Fruit fly (Drosophila melanogaster) whole organism, prepupa: ENCODE data around the gene Oct-TyrR.

ENCODE experiments used
- Blimp-1 ChIP-seq: fragments of 200-800 bp; sonication (Bioruptor generic); optimal IDR thresholded peaks from 3 replicates; lab custom pipeline; 2017; ENCODE audit warnings: missing biosample characterization, missing genetic modification characterization, mild to moderate bottlenecking, moderate library complexity, missing genetic modification reagents
- CG10631 ChIP-seq: fragments of 200-800 bp; sonication (Bioruptor generic); optimal IDR thresholded peaks from 2 replicates; lab custom pipeline; 2016; ENCODE audit warnings: missing biosample characterization, missing genetic modification characterization
- CG11294 ChIP-seq: fragments of 200-800 bp; sonication (Bioruptor generic); IDR thresholded peaks from 2 replicates; pipeline ENCODE4 v1.3.6; 2022; ENCODE audit warnings: missing biosample characterization, missing genetic modification characterization
- CG11762 ChIP-seq: fragments of 200-800 bp; sonication (Bioruptor generic); optimal IDR thresholded peaks from 3 replicates; lab custom pipeline; 2016; ENCODE audit warnings: missing biosample characterization, missing genetic modification characterization; ENCODE audit not compliant: insufficient read depth
- CG11902 ChIP-seq: fragments of 200-800 bp; sonication (Bioruptor generic); optimal IDR thresholded peaks from 3 replicates; lab custom pipeline; 2016; ENCODE audit warnings: missing biosample characterization, missing genetic modification characterization
- CG15336 ChIP-seq: fragments of 200-800 bp; sonication (Bioruptor generic); IDR thresholded peaks from 2 replicates; pipeline ENCODE4 v1.3.6; 2022; ENCODE audit warnings: missing biosample characterization, missing genetic modification characterization
- CG1621 ChIP-seq: fragments of 200-800 bp; sonication (Bioruptor generic); optimal IDR thresholded peaks from 3 replicates; lab custom pipeline; 2018; ENCODE audit warnings: missing biosample characterization, mild to moderate bottlenecking, missing genetic modification characterization
- CG16779 ChIP-seq: fragments of 200-800 bp; sonication (Bioruptor generic); optimal IDR thresholded peaks from 3 replicates; lab custom pipeline; 2017; ENCODE audit warnings: missing biosample characterization, mild to moderate bottlenecking, missing genetic modification characterization
- CG3032 ChIP-seq: fragments of 200-800 bp; optimal IDR thresholded peaks from 2 replicates; lab custom pipeline; 2019; ENCODE audit warnings: missing biosample characterization, mild to moderate bottlenecking, missing genetic modification characterization, moderate library complexity
- CG31627 ChIP-seq: fragments of 200-800 bp; sonication (Bioruptor generic); optimal IDR thresholded peaks from 3 replicates; lab custom pipeline; 2016; ENCODE audit warnings: missing biosample characterization, missing genetic modification characterization
- CG32006 ChIP-seq: fragments of 200-800 bp; sonication (Bioruptor generic); optimal IDR thresholded peaks from 3 replicates; lab custom pipeline; 2017; ENCODE audit warnings: missing biosample characterization, mild to moderate bottlenecking, missing genetic modification characterization
- CG3919 ChIP-seq: fragments of 200-800 bp; sonication (Bioruptor generic); optimal IDR thresholded peaks from 3 replicates; lab custom pipeline; 2016; ENCODE audit warnings: missing biosample characterization, missing genetic modification characterization
- CG6163 ChIP-seq: fragments of 200-800 bp; sonication (Bioruptor generic); IDR thresholded peaks from 3 replicates; pipeline ENCODE4 v1.3.6; 2022; ENCODE audit warnings: missing biosample characterization, missing genetic modification characterization
- CG6276 ChIP-seq: fragments of 200-800 bp; sonication (Bioruptor generic); optimal IDR thresholded peaks from 2 replicates; lab custom pipeline; 2017; ENCODE audit warnings: missing biosample characterization, mild to moderate bottlenecking, missing genetic modification characterization
- CG6792 ChIP-seq: fragments of 200-800 bp; sonication (Bioruptor generic); optimal IDR thresholded peaks from 3 replicates; lab custom pipeline; 2016; ENCODE audit warnings: missing biosample characterization, missing genetic modification characterization
- CG6854 ChIP-seq: fragments of 200-800 bp; sonication (Bioruptor generic); optimal IDR thresholded peaks from 2 replicates; lab custom pipeline; 2017; ENCODE audit warnings: missing biosample characterization, mild to moderate bottlenecking, missing genetic modification characterization
- CG7368 ChIP-seq: fragments of 200-800 bp; sonication (Bioruptor generic); optimal IDR thresholded peaks from 3 replicates; lab custom pipeline; 2016; ENCODE audit warnings: missing biosample characterization, missing genetic modification characterization
- CG8319 ChIP-seq: fragments of 200-800 bp; sonication (Bioruptor generic); optimal IDR thresholded peaks from 3 replicates; lab custom pipeline; 2016; ENCODE audit warnings: missing biosample characterization, missing genetic modification characterization
- CG8632 ChIP-seq: fragments of 200-800 bp; sonication (Bioruptor generic); optimal IDR thresholded peaks from 3 replicates; lab custom pipeline; 2016; ENCODE audit warnings: missing biosample characterization, missing genetic modification characterization
- Eip75B ChIP-seq: fragments of 200-800 bp; sonication (Bioruptor generic); optimal IDR thresholded peaks from 3 replicates; lab custom pipeline; 2016; ENCODE audit warnings: missing biosample characterization, missing genetic modification characterization
- Eip78C ChIP-seq: fragments of 200-800 bp; sonication (Bioruptor generic); peaks from one replicate; lab custom pipeline; 2016; ENCODE audit warnings: missing biosample characterization, missing genetic modification characterization
- Ets21C ChIP-seq: fragments of 200-800 bp; sonication (Bioruptor generic); optimal IDR thresholded peaks from 3 replicates; lab custom pipeline; 2016; ENCODE audit warnings: missing biosample characterization, missing genetic modification characterization
- Ets96B ChIP-seq: fragments of 200-800 bp; optimal IDR thresholded peaks from 2 replicates; lab custom pipeline; 2019; ENCODE audit warnings: missing biosample characterization, mild to moderate bottlenecking, missing genetic modification characterization, moderate library complexity
- Gug ChIP-seq: fragments of 200-800 bp; sonication (Bioruptor generic); IDR thresholded peaks from 2 replicates; pipeline ENCODE4 v1.3.6; 2022; ENCODE audit warnings: missing biosample characterization, missing genetic modification characterization
- Hr39 ChIP-seq: fragments of 200-800 bp; sonication (Bioruptor generic); optimal IDR thresholded peaks from 2 replicates; lab custom pipeline; 2016; ENCODE audit warnings: missing biosample characterization, missing genetic modification characterization
- Hr4 ChIP-seq: fragments of 200-800 bp; sonication (Bioruptor generic); optimal IDR thresholded peaks from 3 replicates; lab custom pipeline; 2016; ENCODE audit warnings: missing biosample characterization, missing genetic modification characterization
- OdsH ChIP-seq: fragments of 200-800 bp; sonication (Bioruptor generic); optimal IDR thresholded peaks from 3 replicates; lab custom pipeline; 2016; ENCODE audit warnings: missing biosample characterization, missing genetic modification characterization
- Smox ChIP-seq: fragments of 200-800 bp; sonication (Bioruptor generic); optimal IDR thresholded peaks from 3 replicates; lab custom pipeline; 2016; ENCODE audit warnings: missing biosample characterization, missing genetic modification characterization
- Sox102F ChIP-seq: fragments of 200-800 bp; sonication (Bioruptor generic); optimal IDR thresholded peaks from 2 replicates; lab custom pipeline; 2016; ENCODE audit warnings: missing biosample characterization, mild to moderate bottlenecking, missing genetic modification characterization
- Sox14 ChIP-seq: fragments of 200-800 bp; sonication (Bioruptor generic); optimal IDR thresholded peaks from 3 replicates; lab custom pipeline; 2016; ENCODE audit warnings: missing biosample characterization, missing genetic modification characterization
- Sox15 ChIP-seq: fragments of 200-800 bp; sonication (Bioruptor generic); optimal IDR thresholded peaks from 3 replicates; lab custom pipeline; 2016; ENCODE audit warnings: missing biosample characterization, missing genetic modification characterization
- acj6 ChIP-seq: fragments of 200-800 bp; sonication (Bioruptor generic); optimal IDR thresholded peaks from 3 replicates; lab custom pipeline; 2016; ENCODE audit warnings: missing biosample characterization, missing genetic modification characterization
- cyc ChIP-seq: fragments of 200-800 bp; sonication (Bioruptor generic); optimal IDR thresholded peaks from 3 replicates; lab custom pipeline; 2016; ENCODE audit warnings: missing biosample characterization, missing genetic modification characterization
- dac ChIP-seq: fragments of 200-800 bp; sonication (Bioruptor generic); optimal IDR thresholded peaks from 2 replicates; lab custom pipeline; 2017; ENCODE audit warnings: missing biosample characterization, mild to moderate bottlenecking, missing genetic modification characterization
- dsx ChIP-seq: fragments of 200-800 bp; optimal IDR thresholded peaks from 3 replicates; lab custom pipeline; 2019; ENCODE audit warnings: missing biosample characterization, mild to moderate bottlenecking, missing genetic modification characterization, moderate library complexity; ENCODE audit not compliant: poor library complexity, severe bottlenecking
- eg ChIP-seq: fragments of 200-800 bp; sonication (Bioruptor generic); IDR thresholded peaks from 3 replicates; pipeline ENCODE4 v1.3.6; 2022; ENCODE audit warnings: missing biosample characterization, missing genetic modification characterization
- fd59A ChIP-seq: fragments of 200-800 bp; sonication (Bioruptor generic); optimal IDR thresholded peaks from 2 replicates; lab custom pipeline; 2017; ENCODE audit warnings: missing biosample characterization, mild to moderate bottlenecking, missing genetic modification characterization, missing genetic modification reagents
- fkh ChIP-seq: fragments of 200-800 bp; sonication (Bioruptor generic); optimal IDR thresholded peaks from 3 replicates; lab custom pipeline; 2017; ENCODE audit warnings: missing biosample characterization, mild to moderate bottlenecking, missing genetic modification characterization, moderate library complexity
- lz ChIP-seq: fragments of 200-800 bp; sonication (Bioruptor generic); optimal IDR thresholded peaks from 3 replicates; lab custom pipeline; 2016; ENCODE audit warnings: missing biosample characterization, missing genetic modification characterization
- net ChIP-seq: fragments of 200-800 bp; sonication (Bioruptor generic); optimal IDR thresholded peaks from 3 replicates; lab custom pipeline; 2016; ENCODE audit warnings: missing biosample characterization, missing genetic modification characterization
- salr ChIP-seq, 2 experiments: fragments of 200-800 bp; sonication (Bioruptor generic); optimal IDR thresholded peaks; 3 replicates each; lab custom pipeline; 2016 to 2018; ENCODE audit warnings: missing biosample characterization in 2 of 2, missing genetic modification characterization in 2 of 2, mild to moderate bottlenecking in 1 of 2
- spab ChIP-seq: fragments of 200-800 bp; sonication (Bioruptor generic); optimal IDR thresholded peaks from 2 replicates; lab custom pipeline; 2017; ENCODE audit warnings: missing biosample characterization, mild to moderate bottlenecking, missing genetic modification characterization, missing genetic modification reagents
- ss ChIP-seq, 2 experiments: fragments of 200-800 bp; sonication (Bioruptor generic); optimal IDR thresholded peaks; 2 replicates in 1 of 2; 3 replicates in 1 of 2; lab custom pipeline; 2017 to 2018; ENCODE audit warnings: mild to moderate bottlenecking in 2 of 2, missing biosample characterization in 2 of 2, missing genetic modification characterization in 2 of 2, moderate library complexity in 1 of 2
- svp ChIP-seq: fragments of 200-800 bp; sonication (Bioruptor generic); peaks from one replicate; lab custom pipeline; 2016; ENCODE audit warnings: missing biosample characterization, missing genetic modification characterization
- topi ChIP-seq: fragments of 200-800 bp; sonication (Bioruptor generic); optimal IDR thresholded peaks from 3 replicates; lab custom pipeline; 2016; ENCODE audit warnings: missing biosample characterization, missing genetic modification characterization
- vri ChIP-seq: fragments of 200-800 bp; sonication (Bioruptor generic); optimal IDR thresholded peaks from 3 replicates; lab custom pipeline; 2016; ENCODE audit warnings: missing biosample characterization, mild to moderate bottlenecking, missing genetic modification characterization

The Oct-TyrR gene

dm6 chr3L:22075706-22076398 is 41.0 kb downstream of the Oct-TyrR start, which contains the start of the genes CG7130 and RpLP0 (continued):
- TF ChIP-seq CG8319 (GFP tag; lab: Kevin White, UChicago): peak; percentile 80
- peak; percentile 38; the same call in 1 of the 2 replicates for TF ChIP-seq CG15336 (GFP tag; lab: Robert Waterston, UW)
- peak; percentile 70 for TF ChIP-seq fd59A (GFP tag; lab: Kevin White, UChicago)
- peak; percentile 95 for TF ChIP-seq Eip78C (GFP tag; lab: Kevin White, UChicago)
- peak; percentile 94 for TF ChIP-seq CG6854 (GFP tag; lab: Kevin White, UChicago)
- TF ChIP-seq CG11902 (GFP tag; lab: Kevin White, UChicago): peak; percentile 64
- peak; percentile 77 for TF ChIP-seq CG6792 (GFP tag; lab: Kevin White, UChicago)
- TF ChIP-seq CG32006 (GFP tag; lab: Kevin White, UChicago): peak; percentile 61
- peak; percentile 78 for TF ChIP-seq CG1621
- TF ChIP-seq ss (GFP tag; optimal IDR thresholded peaks at IDR 0.05; lab: Kevin White, UChicago): peak; percentile 77 to 88
- TF ChIP-seq lz (GFP tag; lab: Kevin White, UChicago): peak; percentile 89
- peak; percentile 72 for TF ChIP-seq CG3032 (tag; lab: Kevin White, UChicago)
- TF ChIP-seq CG11294 (GFP tag; lab: Robert Waterston, UW): no peak
- TF ChIP-seq Sox15: peak; percentile 40
- peak; percentile 81 for TF ChIP-seq Eip75B (GFP tag; lab: Kevin White, UChicago)
- TF ChIP-seq, all 60 proteins: peak for 55

- TF ChIP-seq eg (GFP tag; lab: Robert Waterston, UW) (peak; percentile 73), Ets21C (peak; percentile 61), CG8632 (GFP tag; lab: Kevin White, UChicago) (peak; percentile 58), topi (peak; percentile 78), CG32006 (GFP tag; lab: Kevin White, UChicago) (peak; percentile 72), CG15336 (GFP tag; lab: Robert Waterston, UW) (peak; percentile 70), salr (GFP tag; optimal IDR thresholded peaks at IDR 0.05; lab: Kevin White, UChicago) (peak in 1 of 2 experiments; percentile 20), fkh (GFP tag; lab: Kevin White, UChicago) (no peak), CG31627 (GFP tag; lab: Kevin White, UChicago) (peak; percentile 79), CG10631 (GFP tag; lab: Kevin White, UChicago) (peak; percentile 66), CG11762 (GFP tag; lab: Kevin White, UChicago) (no peak), dac (peak; percentile 56), CG3032 (tag; lab: Kevin White, UChicago) (peak; percentile 56), net (GFP tag; lab: Kevin White, UChicago) (peak; percentile 76), acj6 (GFP tag; lab: Kevin White, UChicago) (peak; percentile 64), Sox14 (GFP tag; lab: Kevin White, UChicago) (peak; percentile 78), CG16779 (no peak), svp (GFP tag; lab: Kevin White, UChicago) (peak; percentile 84), Hr39 (GFP tag; lab: Kevin White, UChicago) (peak; percentile 74), Blimp-1 (GFP tag; lab: Kevin White, UChicago) (no peak), CG1621 (peak; percentile 51), dsx (GFP tag; lab: Kevin White, UChicago) (peak; percentile 47), fd59A (GFP tag; lab: Kevin White, UChicago) (no peak), OdsH (peak; percentile 70), Eip75B (GFP tag; lab: Kevin White, UChicago) (peak; percentile 65), CG6854 (GFP tag; lab: Kevin White, UChicago) (peak; percentile 15), CG6276 (GFP tag; lab: Kevin White, UChicago) (peak; percentile 39), CG6792 (GFP tag; lab: Kevin White, UChicago) (peak; percentile 65), lz (GFP tag; lab: Kevin White, UChicago) (peak; percentile 75), CG7368 (peak; percentile 42), CG6163 (GFP tag; lab: Robert Waterston, UW) (peak; percentile 78), Sox15 (peak; percentile 49), spab (GFP tag; lab: Kevin White, UChicago) (peak; percentile 32), CG8319 (GFP tag; lab: Kevin White, UChicago) (peak; percentile 45), vri (GFP tag; lab: Kevin White, UChicago) (peak; percentile 57), CG3919 (GFP tag; lab: Kevin White, UChicago) (peak; percentile 80), Ets96B (tag; lab: Kevin White, UChicago) (peak; percentile 63), Smox (GFP tag; lab: Kevin White, UChicago) (peak; percentile 70), Sox102F (GFP tag; lab: Kevin White, UChicago) (peak; percentile 82), Hr4 (GFP tag; lab: Kevin White, UChicago) (peak; percentile 67), cyc (peak; percentile 73), Eip78C (GFP tag; lab: Kevin White, UChicago) (peak; percentile 92), Gug (GFP tag; lab: Robert Waterston, UW) (0 out of 2 replicates have a peak, but pooled peaks have one; percentile 27)
Observed at dm6 chr3L:22078063-22078462, 43.3 kb downstream of the Oct-TyrR start.
